Worm (Caenorhabditis elegans): ENCODE data around the gene B0361.14.

B0361.14 gene

DNA sequence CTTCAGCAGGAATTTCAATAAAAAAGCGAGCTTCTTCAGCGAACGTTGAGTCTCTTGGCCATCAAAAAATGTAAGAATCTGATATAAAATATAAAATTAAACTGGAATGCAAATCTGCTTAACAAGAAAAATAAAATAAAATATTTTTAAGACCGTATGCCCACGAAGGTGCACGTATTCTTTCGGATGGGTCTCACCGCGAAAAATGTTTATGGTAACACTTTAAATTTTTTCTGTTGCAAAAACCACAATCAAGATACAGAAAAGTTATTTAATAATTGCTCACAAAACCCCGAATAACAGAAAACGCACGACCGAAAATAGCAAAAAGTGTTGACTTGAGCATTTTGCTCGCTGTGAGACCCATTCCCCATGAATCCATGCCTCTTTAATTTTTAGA, 39.8 kb upstream of the B0361.14 start:
- TF ChIP-seq ztf-26 (tag; optimal IDR thresholded peaks at IDR 0.05) (no peak), F33H1.4 (GFP tag; IDR thresholded peaks at IDR 0.05) (peak; percentile 59; the same call in 1 of the 2 replicates), lag-1 (GFP tag; IDR thresholded peaks at IDR 0.05) (no peak), snpc-3.4 (tag; optimal IDR thresholded peaks at IDR 0.05) (no peak), lsl-1 (GFP tag; optimal IDR thresholded peaks at IDR 0.05) (peak; percentile 50), let-526 (GFP tag; IDR thresholded peaks at IDR 0.05) (no peak), lin-35 (GFP tag; optimal IDR thresholded peaks at IDR 0.05) (no peak), F55B11.4 (tag; optimal IDR thresholded peaks at IDR 0.05; ENCODE audit: borderline replicate concordance, insufficient read depth) (no peak), chd-7 (tag; optimal IDR thresholded peaks at IDR 0.05) (no peak), snpc-4 (GFP tag; optimal IDR thresholded peaks at IDR 0.05) (no peak), snpc-4 (tag; optimal IDR thresholded peaks at IDR 0.05) (no peak), hlh-26 (GFP tag; conservative IDR thresholded peaks at IDR 0.05) (no peak)

DNA sequence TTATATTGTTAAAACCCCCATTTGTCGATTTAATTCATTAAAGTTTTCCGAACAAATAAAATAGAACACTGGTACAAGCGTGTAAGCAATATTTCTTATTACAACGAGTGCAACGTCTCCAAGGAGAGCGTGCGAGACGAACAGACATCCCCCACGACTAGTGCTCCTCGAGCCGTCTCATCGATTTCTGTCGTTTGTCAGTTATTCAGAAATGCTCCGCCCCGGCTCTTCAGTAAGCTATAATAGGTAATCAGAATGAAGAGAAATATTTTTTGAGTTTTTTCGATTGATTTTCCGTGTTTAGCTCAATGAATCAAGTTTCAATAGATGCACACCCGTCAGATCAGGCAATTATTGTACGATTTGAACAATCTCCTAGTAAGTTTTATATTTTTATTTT, 39.4 kb upstream of the B0361.14 start, which contains the start of gene kap-1:
Gene kap-1, plus strand, starts transcription at position 143 of the 400 bp plus-strand sequence.
- peak; percentile 21 for TF ChIP-seq ceh-79 (tag; optimal IDR thresholded peaks at IDR 0.05)
- peak; percentile 20 for TF ChIP-seq T26A5.8 (tag; optimal IDR thresholded peaks at IDR 0.05)
- peak in 1 of 3 experiments; percentile 42 for TF ChIP-seq lin-35 (GFP tag; optimal IDR thresholded peaks at IDR 0.05)
- TF ChIP-seq hlh-12 (tag; optimal IDR thresholded peaks at IDR 0.05): no peak
- no peak for TF ChIP-seq unc-62 (GFP tag; optimal IDR thresholded peaks at IDR 0.05)
- no peak for TF ChIP-seq ztf-28 (GFP tag; IDR thresholded peaks at IDR 0.05)
- 0 out of 2 replicates have a peak, but pooled peaks have one; percentile 20 for TF ChIP-seq attf-3 (GFP tag; conservative IDR thresholded peaks at IDR 0.05)
- TF ChIP-seq ama-1 (optimal IDR thresholded peaks at IDR 0.05): peak; percentile 78
- peak in 1 of 2 experiments; percentile 78 for TF ChIP-seq ama-1 (GFP tag; optimal IDR thresholded peaks at IDR 0.05)
- TF ChIP-seq atf-7 (tag; optimal IDR thresholded peaks at IDR 0.05): peak; percentile 43
- TF ChIP-seq nhr-120 (GFP tag; IDR thresholded peaks at IDR 0.05): 0 out of 2 replicates have a peak, but pooled peaks have one; percentile 12
- no peak for TF ChIP-seq K12H6.12 (tag; optimal IDR thresholded peaks at IDR 0.05)
- TF ChIP-seq hsf-1 (GFP tag; IDR thresholded peaks at IDR 0.05): peak; percentile 60
- TF ChIP-seq madf-6 (GFP tag; IDR thresholded peaks at IDR 0.05): peak; percentile 3; the same call in 1 of the 2 replicates
- TF ChIP-seq ztf-3 (GFP tag; optimal IDR thresholded peaks at IDR 0.05): peak; percentile 5
- no peak for TF ChIP-seq snpc-1.1 (tag; optimal IDR thresholded peaks at IDR 0.05; ENCODE audit: insufficient read depth)
- peak; percentile 2; the same call in 1 of the 2 replicates for TF ChIP-seq cebp-2 (GFP tag; IDR thresholded peaks at IDR 0.05)
- TF ChIP-seq mes-4 (tag; optimal IDR thresholded peaks at IDR 0.05): peak; percentile 34
- TF ChIP-seq B0035.1 (tag; optimal IDR thresholded peaks at IDR 0.05): peak; percentile 61
- no peak for TF ChIP-seq attf-6 (GFP tag; IDR thresholded peaks at IDR 0.05)
- 0 out of 2 replicates have a peak, but pooled peaks have one; percentile 9 for TF ChIP-seq K11D2.4 (GFP tag; IDR thresholded peaks at IDR 0.05)
- peak; percentile 21; the same call in 1 of the 2 replicates for TF ChIP-seq ceh-100 (GFP tag; IDR thresholded peaks at IDR 0.05)
- TF ChIP-seq let-607 (tag; optimal IDR thresholded peaks at IDR 0.05): peak in 1 of 2 experiments; percentile 4
- TF ChIP-seq athp-1 (tag; optimal IDR thresholded peaks at IDR 0.05): peak; percentile 62
- TF ChIP-seq snpc-3.4 (tag; optimal IDR thresholded peaks at IDR 0.05): peak; percentile 18
- TF ChIP-seq F33H1.4 (GFP tag; IDR thresholded peaks at IDR 0.05): peak; percentile 33; the same call in 1 of the 2 replicates
- peak; percentile 18 for TF ChIP-seq snpc-4 (GFP tag; optimal IDR thresholded peaks at IDR 0.05)
- TF ChIP-seq snpc-4 (tag; optimal IDR thresholded peaks at IDR 0.05): peak in 1 of 4 experiments; percentile 42
- TF ChIP-seq lin-26 (GFP tag; IDR thresholded peaks at IDR 0.05): peak; percentile 71; the same call in 1 of the 2 replicates
- TF ChIP-seq chd-7 (tag; optimal IDR thresholded peaks at IDR 0.05): peak; percentile 72
- 0 out of 2 replicates have a peak, but pooled peaks have one; percentile 25 for TF ChIP-seq dox-1 (GFP tag; IDR thresholded peaks at IDR 0.05)
- peak; percentile 7 for TF ChIP-seq snpc-1.3 (tag; optimal IDR thresholded peaks at IDR 0.05; ENCODE audit: insufficient read depth)
- peak; percentile 86 for TF ChIP-seq B0336.3 (GFP tag; IDR thresholded peaks at IDR 0.05)
- TF ChIP-seq nfyb-1 (GFP tag; IDR thresholded peaks at IDR 0.05): peak; percentile 44; the same call in 1 of the 2 replicates
- no peak for TF ChIP-seq cebp-1 (GFP tag; IDR thresholded peaks at IDR 0.05)
- TF ChIP-seq cebp-1 (tag; optimal IDR thresholded peaks at IDR 0.05): peak; percentile 56
- TF ChIP-seq hlh-26 (GFP tag; conservative IDR thresholded peaks at IDR 0.05): 0 out of 2 replicates have a peak, but pooled peaks have one; percentile 32
- TF ChIP-seq F10E7.11 (tag; optimal IDR thresholded peaks at IDR 0.05): no peak
- no peak for TF ChIP-seq madf-3 (GFP tag; IDR thresholded peaks at IDR 0.05)
- peak; percentile 73 for TF ChIP-seq repo-1 (tag; optimal IDR thresholded peaks at IDR 0.05)
- TF ChIP-seq F52B5.7 (tag; optimal IDR thresholded peaks at IDR 0.05): peak; percentile 76
